Fruit fly (Drosophila melanogaster) Kc167 (cell line): ENCODE data around the gene Hn.

Source experiments
- Myc ChIP-seq: fragments of >200 bp; optimal IDR thresholded peaks from 2 replicates; lab custom pipeline; 2017; ENCODE audit warnings: missing external identifiers
- Sin3A ChIP-seq: fragments of >200 bp; optimal IDR thresholded peaks from 2 replicates; lab custom pipeline; 2018; ENCODE audit warnings: missing external identifiers
- h ChIP-seq: fragments of >200 bp; optimal IDR thresholded peaks from 3 replicates; lab custom pipeline; 2018; ENCODE audit warnings: missing external identifiers
- insv ChIP-seq: fragments of >200 bp; optimal IDR thresholded peaks from 3 replicates; lab custom pipeline; 2018; ENCODE audit warnings: missing external identifiers
- psq ChIP-seq: fragments of >200 bp; optimal IDR thresholded peaks from 2 replicates; lab custom pipeline; 2017; ENCODE audit warnings: missing external identifiers
- ttk ChIP-seq: sonication (Bioruptor generic); optimal IDR thresholded peaks from 2 replicates; lab custom pipeline; 2017; ENCODE audit warnings: missing external identifiers

dm6 chr3L:7804406-7805327 is 44.4 kb downstream of the Hn start:
- TF ChIP-seq insv (no peak), psq (lab: Kevin White, UChicago) (no peak), ttk (lab: Kevin White, UChicago) (no peak), Sin3A (lab: Kevin White, UChicago) (no peak), h (no peak), Myc (lab: Kevin White, UChicago) (no peak)
